Worm (Caenorhabditis elegans) whole organism, L1 larva: ENCODE results near the gene glc-3.

Source experiments
- lin-39 ChIP-seq: fragments of 150-350 bp; optimal IDR thresholded peaks from 2 replicates; lab custom pipeline; 2014; ENCODE audit warnings: missing biosample characterization, missing genetic modification reagents, missing genetic modification characterization
- nhr-77 ChIP-seq: fragments of 150-350 bp; optimal IDR thresholded peaks from 2 replicates; lab custom pipeline; 2014; ENCODE audit warnings: missing biosample characterization, missing genetic modification characterization
- snpc-4 ChIP-seq: fragments of 150-350 bp; optimal IDR thresholded peaks from 2 replicates; lab custom pipeline; 2014; ENCODE audit warnings: missing biosample characterization, missing genetic modification characterization

- TF ChIP-seq lin-39 (tag; lab: Kevin White, UChicago) (no peak), nhr-77 (tag; lab: Kevin White, UChicago) (no peak), snpc-4 (tag; lab: Kevin White, UChicago) (no peak)
These were observed 33.6 kb downstream of the glc-3 start, which contains the start of gene F08F3.6 for ce11 chrV:5419915-5420314.
